Worm (Caenorhabditis elegans) whole organism, mixed stage, embryonic: Measurements from ENCODE around the gene madf-5.

Experiments used
- bed-3 ChIP-seq: fragments of 200-800 bp; sonication (Bioruptor generic); optimal IDR thresholded peaks from 3 replicates; lab custom pipeline; 2018; ENCODE audit warnings: mild to moderate bottlenecking, missing genetic modification characterization, moderate library complexity, missing compliant biosample characterization
- ces-1 ChIP-seq: fragments of 150-350 bp; optimal IDR thresholded peaks from 2 replicates; lab custom pipeline; 2014; ENCODE audit warnings: missing biosample characterization, missing genetic modification reagents, missing genetic modification characterization
- drap-1 ChIP-seq: fragments of 200-800 bp; sonication (Bioruptor generic); optimal IDR thresholded peaks from 3 replicates; lab custom pipeline; 2018; ENCODE audit warnings: mild to moderate bottlenecking, missing genetic modification characterization, missing compliant biosample characterization
- elt-1 ChIP-seq: sonication (generic microtip); optimal IDR thresholded peaks from 2 replicates; lab custom pipeline; 2017; ENCODE audit warnings: missing genetic modification characterization, mild to moderate bottlenecking, missing compliant biosample characterization, antibody characterized with exemption, moderate library complexity, borderline replicate concordance; ENCODE audit not compliant: insufficient read depth
- elt-3 ChIP-seq: fragments of 150-350 bp; optimal IDR thresholded peaks from 2 replicates; lab custom pipeline; 2014; ENCODE audit warnings: missing biosample characterization, missing genetic modification characterization
- lin-13 ChIP-seq: fragments of 150-350 bp; optimal IDR thresholded peaks from 2 replicates; lab custom pipeline; 2014; ENCODE audit warnings: missing biosample characterization, missing genetic modification characterization
- mab-5 ChIP-seq: fragments of 150-350 bp; optimal IDR thresholded peaks from 2 replicates; lab custom pipeline; 2014; ENCODE audit warnings: missing biosample characterization, missing genetic modification characterization
- mls-2 ChIP-seq: sonication (generic microtip); optimal IDR thresholded peaks from 2 replicates; lab custom pipeline; 2016; ENCODE audit warnings: mild to moderate bottlenecking, missing genetic modification characterization, moderate library complexity, missing compliant biosample characterization
- nhr-12 ChIP-seq: fragments of 150-350 bp; optimal IDR thresholded peaks from 2 replicates; lab custom pipeline; 2014; ENCODE audit warnings: missing biosample characterization, missing genetic modification characterization
- nhr-76 ChIP-seq: sonication (generic microtip); optimal IDR thresholded peaks from 2 replicates; lab custom pipeline; 2017; ENCODE audit warnings: missing biosample characterization, missing genetic modification characterization
- pha-4 ChIP-seq: fragments of 150-350 bp; optimal IDR thresholded peaks from 2 replicates; lab custom pipeline; 2018; ENCODE audit warnings: missing biosample characterization, missing genetic modification reagents, missing genetic modification characterization
- unc-120 ChIP-seq: sonication (generic microtip); optimal IDR thresholded peaks from 2 replicates; lab custom pipeline; 2017; ENCODE audit warnings: missing genetic modification characterization, missing compliant biosample characterization; ENCODE audit not compliant: poor library complexity, severe bottlenecking
- unc-62 ChIP-seq: fragments of 150-350 bp; optimal IDR thresholded peaks from 2 replicates; lab custom pipeline; 2014; ENCODE audit warnings: missing biosample characterization, missing genetic modification reagents, missing genetic modification characterization
- ztf-11 ChIP-seq: fragments of 150-350 bp; optimal IDR thresholded peaks from 2 replicates; lab custom pipeline; 2014; ENCODE audit warnings: missing biosample characterization, missing genetic modification characterization

- TF ChIP-seq pha-4 (tag; lab: Kevin White, UChicago) (no peak), nhr-76 (tag; lab: Kevin White, UChicago) (no peak), mab-5 (tag; lab: Kevin White, UChicago) (no peak), elt-1 (tag; lab: Kevin White, UChicago) (no peak), ces-1 (no peak), elt-3 (no peak), nhr-12 (tag; lab: Kevin White, UChicago) (no peak), ztf-11 (tag; lab: Kevin White, UChicago) (no peak), unc-62 (GFP tag; lab: Kevin White, UChicago) (no peak), drap-1 (GFP tag; lab: Kevin White, UChicago) (no peak), bed-3 (no peak), lin-13 (no peak), mls-2 (no peak), unc-120 (tag; lab: Kevin White, UChicago) (no peak)
Observed at ce11 chrII:14580549-14580948, 7.1 kb downstream of the madf-5 start, which contains the start of the genes nspb-8 and nspb-9.
